Worm (Caenorhabditis elegans) whole organism, L2 larva: ENCODE measurements around the gene oac-24.

Experiments
- F13H6.1 ChIP-seq: sonication (generic microtip); optimal IDR thresholded peaks from 2 replicates; lab custom pipeline; 2016; ENCODE audit warnings: missing genetic modification characterization, missing compliant biosample characterization
- Y55F3AM.14 ChIP-seq: fragments of 200-800 bp; sonication (Bioruptor generic); optimal IDR thresholded peaks from 2 replicates; lab custom pipeline; 2018; ENCODE audit warnings: mild to moderate bottlenecking, missing genetic modification characterization, missing compliant biosample characterization
- ZK546.5 ChIP-seq: sonication (generic microtip); optimal IDR thresholded peaks from 2 replicates; lab custom pipeline; 2017; ENCODE audit warnings: missing biosample characterization, missing genetic modification characterization
- aly-2 ChIP-seq: fragments of 150-350 bp; optimal IDR thresholded peaks from 2 replicates; lab custom pipeline; 2014; ENCODE audit warnings: missing biosample characterization, missing genetic modification characterization
- ama-1 ChIP-seq: fragments of 150-350 bp; optimal IDR thresholded peaks from 2 replicates; lab custom pipeline; 2018; ENCODE audit warnings: inconsistent platforms
- blmp-1 ChIP-seq: sonication (generic microtip); optimal IDR thresholded peaks from 2 replicates; lab custom pipeline; 2017; ENCODE audit warnings: missing genetic modification characterization, mild to moderate bottlenecking, missing compliant biosample characterization, antibody characterized with exemption, moderate library complexity; ENCODE audit not compliant: insufficient read depth
- ceh-16 ChIP-seq: fragments of 150-350 bp; optimal IDR thresholded peaks from 2 replicates; lab custom pipeline; 2014; ENCODE audit warnings: missing biosample characterization, missing genetic modification characterization
- ceh-82 ChIP-seq: fragments of 150-350 bp; optimal IDR thresholded peaks from 2 replicates; lab custom pipeline; 2014; ENCODE audit warnings: missing biosample characterization, missing genetic modification characterization
- crh-2 ChIP-seq: sonication (generic microtip); optimal IDR thresholded peaks from 2 replicates; lab custom pipeline; 2017; ENCODE audit warnings: missing biosample characterization, missing genetic modification characterization
- dmd-4 ChIP-seq: sonication (generic microtip); optimal IDR thresholded peaks from 2 replicates; lab custom pipeline; 2017; ENCODE audit warnings: missing biosample characterization, missing genetic modification characterization
- elt-3 ChIP-seq: sonication (generic microtip); optimal IDR thresholded peaks from 2 replicates; lab custom pipeline; 2017; ENCODE audit warnings: missing biosample characterization, missing genetic modification characterization
- fos-1 ChIP-seq: fragments of 150-350 bp; optimal IDR thresholded peaks from 2 replicates; lab custom pipeline; 2014; ENCODE audit warnings: missing biosample characterization, missing genetic modification characterization
- lin-39 ChIP-seq: fragments of 150-350 bp; optimal IDR thresholded peaks from 2 replicates; lab custom pipeline; 2014; ENCODE audit warnings: missing biosample characterization, missing genetic modification reagents, missing genetic modification characterization
- lsy-2 ChIP-seq, 2 experiments: fragments of 150-350 bp in 1 of 2; sonication (generic microtip) in 1 of 2; optimal IDR thresholded peaks; 2 replicates each; lab custom pipeline; 2014 to 2017; ENCODE audit warnings: missing biosample characterization in 2 of 2, missing genetic modification characterization in 2 of 2
- mab-5 ChIP-seq: fragments of 150-350 bp; optimal IDR thresholded peaks from 2 replicates; lab custom pipeline; 2014; ENCODE audit warnings: missing biosample characterization, missing genetic modification characterization
- mdl-1 ChIP-seq, 2 experiments: fragments of 150-350 bp in 1 of 2; sonication (generic microtip) in 1 of 2; optimal IDR thresholded peaks; 2 replicates each; lab custom pipeline; 2017; ENCODE audit warnings: missing biosample characterization in 2 of 2, missing genetic modification characterization in 2 of 2
- nhr-10 ChIP-seq: sonication (generic microtip); optimal IDR thresholded peaks from 2 replicates; lab custom pipeline; 2017; ENCODE audit warnings: missing biosample characterization, missing genetic modification characterization
- nhr-11 ChIP-seq: fragments of 150-350 bp; optimal IDR thresholded peaks from 2 replicates; lab custom pipeline; 2014; ENCODE audit warnings: missing biosample characterization, missing genetic modification characterization
- nhr-12 ChIP-seq: fragments of 150-350 bp; optimal IDR thresholded peaks from 2 replicates; lab custom pipeline; 2014; ENCODE audit warnings: missing biosample characterization, missing genetic modification characterization
- nhr-129 ChIP-seq: fragments of 150-350 bp; optimal IDR thresholded peaks from 2 replicates; lab custom pipeline; 2014; ENCODE audit warnings: missing biosample characterization, missing genetic modification characterization
- nhr-21 ChIP-seq: fragments of 150-350 bp; optimal IDR thresholded peaks from 2 replicates; lab custom pipeline; 2014; ENCODE audit warnings: missing biosample characterization, missing genetic modification characterization
- nhr-23 ChIP-seq: fragments of 150-350 bp; optimal IDR thresholded peaks from 2 replicates; lab custom pipeline; 2014; ENCODE audit warnings: missing biosample characterization, missing genetic modification reagents, missing genetic modification characterization
- nhr-237 ChIP-seq: fragments of 150-350 bp; optimal IDR thresholded peaks from 2 replicates; lab custom pipeline; 2014; ENCODE audit warnings: missing biosample characterization, missing genetic modification characterization
- nhr-25 ChIP-seq: fragments of 150-350 bp; sonication (generic microtip); optimal IDR thresholded peaks from 3 replicates; lab custom pipeline; 2014; ENCODE audit warnings: missing biosample characterization, missing genetic modification characterization
- nhr-6 ChIP-seq: fragments of 150-350 bp; optimal IDR thresholded peaks from 2 replicates; lab custom pipeline; 2014; ENCODE audit warnings: missing biosample characterization, missing genetic modification characterization
- skn-1 ChIP-seq: sonication (generic microtip); optimal IDR thresholded peaks from 2 replicates; lab custom pipeline; 2017; ENCODE audit warnings: missing biosample characterization, missing genetic modification characterization
- sma-9 ChIP-seq, 2 experiments: fragments of 150-350 bp in 1 of 2; sonication (generic microtip) in 1 of 2; optimal IDR thresholded peaks; 2 replicates each; lab custom pipeline; 2014 to 2016; ENCODE audit warnings: missing genetic modification characterization in 2 of 2, mild to moderate bottlenecking in 1 of 2, missing biosample characterization in 1 of 2, missing compliant biosample characterization in 1 of 2, missing genetic modification reagents in 1 of 2, moderate library complexity in 1 of 2
- snpc-4 ChIP-seq: fragments of 150-350 bp; optimal IDR thresholded peaks from 2 replicates; lab custom pipeline; 2014; ENCODE audit warnings: missing biosample characterization, missing genetic modification characterization
- unc-39 ChIP-seq: fragments of 150-350 bp; optimal IDR thresholded peaks from 2 replicates; lab custom pipeline; 2014; ENCODE audit warnings: missing biosample characterization, missing genetic modification characterization
- unc-55 ChIP-seq: fragments of 150-350 bp; sonication (generic microtip); optimal IDR thresholded peaks from 3 replicates; lab custom pipeline; 2014; ENCODE audit warnings: missing biosample characterization, missing genetic modification reagents, missing genetic modification characterization
- unc-62 ChIP-seq: fragments of 150-350 bp; optimal IDR thresholded peaks from 2 replicates; lab custom pipeline; 2014; ENCODE audit warnings: missing biosample characterization, missing genetic modification reagents, missing genetic modification characterization
- zag-1 ChIP-seq: fragments of 150-350 bp; optimal IDR thresholded peaks from 2 replicates; lab custom pipeline; 2014; ENCODE audit warnings: missing biosample characterization, missing genetic modification characterization
- ztf-1 ChIP-seq: fragments of 200-800 bp; sonication (Bioruptor generic); conservative IDR thresholded peaks from 2 replicates; pipeline ENCODE4 v1.3.6; 2022; ENCODE audit warnings: missing genetic modification characterization, missing compliant biosample characterization
- ztf-11 ChIP-seq: sonication (generic microtip); optimal IDR thresholded peaks from 2 replicates; lab custom pipeline; 2017; ENCODE audit warnings: missing biosample characterization, missing genetic modification characterization

Gene oac-24

DNA sequence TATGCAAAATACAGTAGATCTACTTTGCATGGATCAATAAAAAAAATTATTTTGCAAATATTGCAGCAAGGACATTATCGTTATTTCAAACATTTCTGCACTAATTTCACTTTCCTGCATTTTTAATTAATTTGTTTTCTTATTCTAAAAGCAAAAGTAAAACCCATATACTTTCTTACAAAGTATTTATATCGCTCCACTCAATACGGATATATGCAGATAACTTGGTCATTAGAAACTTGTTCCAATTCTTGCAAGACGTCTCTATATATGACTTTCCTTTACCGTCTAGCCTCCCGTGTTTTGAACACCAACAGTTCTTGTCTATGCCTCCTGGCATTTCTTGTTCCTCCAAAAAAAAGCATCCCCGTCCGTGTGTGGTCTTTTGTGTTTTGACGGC, at the start of gene oac-24:
oac-24 (plus strand) TSS at position 301 of the 400 bp plus-strand sequence.
- TF ChIP-seq aly-2, result no peak
- TF ChIP-seq, all 48 proteins: peak for 0

DNA sequence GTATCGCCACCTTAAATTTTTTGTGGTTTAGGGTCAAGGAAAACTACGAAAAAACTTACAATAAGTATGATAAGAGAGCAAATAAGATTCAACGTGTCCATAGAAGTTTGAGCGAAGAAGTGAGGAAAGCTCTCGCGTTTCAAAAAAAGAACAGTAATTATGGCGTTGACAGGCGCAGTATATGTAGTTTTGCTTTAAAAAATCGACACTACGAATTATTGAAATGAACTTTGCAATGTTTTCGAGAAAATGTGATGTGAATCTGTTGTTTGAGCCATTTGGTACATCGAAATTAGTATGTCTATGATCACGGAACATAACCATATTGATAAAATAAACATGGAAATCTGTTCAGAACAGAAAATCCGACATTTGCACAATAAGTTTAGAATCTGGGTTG, 48.2 kb upstream of the oac-24 start, which contains the start of gene srx-74:
srx-74 (minus strand) TSS at position 101 of the 400 bp plus-strand sequence.
- TF ChIP-seq nhr-11 (tag; lab: Kevin White, UChicago), result no peak
- no peak for TF ChIP-seq nhr-237
- no peak for TF ChIP-seq nhr-21 (tag; lab: Kevin White, UChicago)
- TF ChIP-seq unc-62 (GFP tag; lab: Kevin White, UChicago), result no peak
- no peak for TF ChIP-seq ceh-82 (tag; lab: Kevin White, UChicago)
- TF ChIP-seq mab-5 (tag; lab: Kevin White, UChicago), result no peak
- no peak for TF ChIP-seq ama-1
- no peak for TF ChIP-seq ZK546.5
- no peak for TF ChIP-seq fos-1 (tag; lab: Kevin White, UChicago)
- TF ChIP-seq nhr-12 (tag; lab: Kevin White, UChicago), result no peak
- TF ChIP-seq Y55F3AM.14 (GFP tag; lab: Kevin White, UChicago), result no peak
- TF ChIP-seq zag-1, result no peak
- TF ChIP-seq ceh-16 (tag; lab: Kevin White, UChicago), result no peak
- no peak for TF ChIP-seq unc-55
- TF ChIP-seq ztf-11, result no peak
- TF ChIP-seq, all 48 proteins: peak for 0

DNA sequence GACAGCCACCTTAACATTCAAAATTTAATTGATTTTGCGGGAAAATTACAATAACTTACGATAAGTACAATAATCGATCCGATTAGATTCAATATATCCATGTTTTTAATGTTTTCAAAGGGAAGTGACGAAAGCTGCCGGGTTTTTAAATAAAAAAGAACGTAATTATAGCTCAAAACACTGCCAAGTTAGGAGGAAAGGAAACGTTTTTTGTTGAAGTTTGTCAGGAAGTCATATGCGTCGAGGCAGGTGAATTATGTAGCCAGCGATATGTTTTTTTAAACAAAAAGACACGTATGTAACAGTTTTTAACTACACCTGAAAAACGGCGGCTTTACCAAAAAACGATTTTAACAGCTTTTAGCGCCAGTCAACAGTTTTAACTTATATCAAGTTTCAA, 44.9 kb upstream of the oac-24 start, which contains the start of gene srx-73:
srx-73 (minus strand) TSS at position 101 of the 400 bp plus-strand sequence.
- TF ChIP-seq elt-3 (no peak), nhr-23 (tag; lab: Kevin White, UChicago) (no peak), unc-39 (tag; lab: Kevin White, UChicago) (no peak), mab-5 (tag; lab: Kevin White, UChicago) (no peak), nhr-11 (tag; lab: Kevin White, UChicago) (no peak), nhr-6 (tag; lab: Kevin White, UChicago) (no peak), nhr-25 (tag; lab: Kevin White, UChicago) (no peak), mdl-1 (tag; optimal IDR thresholded peaks at IDR 0.05; lab: Kevin White, UChicago) (no peak), nhr-10 (tag; lab: Kevin White, UChicago) (no peak), crh-2 (tag; lab: Kevin White, UChicago) (no peak), zag-1 (no peak), blmp-1 (no peak)

DNA sequence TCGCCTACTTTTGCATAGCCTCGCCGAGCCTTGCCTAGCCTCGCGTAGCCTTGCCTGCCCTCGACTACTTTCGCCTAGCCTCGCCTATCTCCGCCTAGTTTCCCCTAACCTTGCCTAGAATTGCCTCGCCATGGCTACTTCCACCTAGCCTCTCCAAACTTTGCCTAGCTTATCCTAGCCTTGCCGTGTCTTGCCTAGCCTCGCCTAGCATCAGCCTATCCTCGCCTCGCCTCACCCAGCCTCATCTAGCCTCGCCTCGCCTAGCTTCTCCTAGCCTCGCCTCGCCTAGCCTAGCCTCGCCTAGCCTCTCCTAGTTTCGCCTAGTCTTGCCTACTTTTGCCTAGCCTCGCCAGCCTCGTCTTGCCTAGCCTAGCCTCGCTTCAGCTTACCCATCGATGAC, 43.5 kb upstream of the oac-24 start:
- TF ChIP-seq sma-9 (GFP tag; optimal IDR thresholded peaks at IDR 0.05; lab: Kevin White, UChicago) (no peak), sma-9 (tag; optimal IDR thresholded peaks at IDR 0.05; lab: Kevin White, UChicago) (no peak), lsy-2 (tag; optimal IDR thresholded peaks at IDR 0.05; lab: Kevin White, UChicago) (no peak), snpc-4 (tag; lab: Kevin White, UChicago) (no peak), ztf-1 (GFP tag; lab: Robert Waterston, UW) (no peak), lin-39 (tag; lab: Kevin White, UChicago) (no peak), unc-62 (GFP tag; lab: Kevin White, UChicago) (no peak), mab-5 (tag; lab: Kevin White, UChicago) (no peak), nhr-129 (tag; lab: Kevin White, UChicago) (no peak), F13H6.1 (tag; lab: Kevin White, UChicago) (no peak), elt-3 (no peak), nhr-11 (tag; lab: Kevin White, UChicago) (no peak), nhr-10 (tag; lab: Kevin White, UChicago) (no peak), dmd-4 (no peak), nhr-23 (tag; lab: Kevin White, UChicago) (no peak), aly-2 (no peak)

DNA sequence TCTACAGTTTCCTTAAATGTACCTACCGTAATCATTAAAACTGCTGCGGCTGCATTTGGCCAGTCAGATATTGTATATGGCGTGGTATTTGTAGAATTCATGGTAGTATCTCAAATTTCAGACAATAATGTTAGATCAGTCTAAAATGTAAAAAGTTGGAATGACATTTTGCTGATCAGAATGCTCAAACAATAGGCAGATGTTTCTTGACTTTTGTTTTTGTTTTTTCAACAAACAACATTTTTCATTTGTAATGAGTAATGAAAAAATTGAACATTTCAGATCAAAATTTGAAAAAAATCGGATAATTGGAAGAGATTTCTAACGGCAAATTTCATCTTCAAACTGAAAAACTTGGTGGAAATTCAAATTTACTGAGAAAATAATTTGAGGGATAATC, 41.9 kb upstream of the oac-24 start, which contains the start of gene srx-77:
srx-77 (minus strand) TSS at position 101 of the 400 bp plus-strand sequence.
- TF ChIP-seq F13H6.1 (tag; lab: Kevin White, UChicago) (no peak), nhr-237 (no peak), dmd-4 (no peak), snpc-4 (tag; lab: Kevin White, UChicago) (no peak), skn-1 (tag; lab: Kevin White, UChicago) (no peak)
